Worm (Caenorhabditis elegans): ENCODE measurements around the gene C54F6.5.

The C54F6.5 gene

ce11 chrV:7551821-7552220 is 22.9 kb downstream of the C54F6.5 start, which contains the start of gene F19F10.3:
Gene F19F10.3, plus strand, starts transcription at chrV:7552121.
- no peak for TF ChIP-seq zip-8 (tag; optimal IDR thresholded peaks at IDR 0.05)
- TF ChIP-seq ham-2 (GFP tag; optimal IDR thresholded peaks at IDR 0.05): no peak
- TF ChIP-seq flh-1 (GFP tag; optimal IDR thresholded peaks at IDR 0.05): no peak
- no peak for TF ChIP-seq nhr-12 (tag; optimal IDR thresholded peaks at IDR 0.05)
- no peak for TF ChIP-seq lin-13 (tag; optimal IDR thresholded peaks at IDR 0.05)
- no peak for TF ChIP-seq nhr-28 (tag; optimal IDR thresholded peaks at IDR 0.05)

- no peak for TF ChIP-seq ceh-83 (GFP tag; optimal IDR thresholded peaks at IDR 0.05)
- TF ChIP-seq lin-32 (GFP tag; optimal IDR thresholded peaks at IDR 0.05): no peak
- TF ChIP-seq hlh-1 (tag; optimal IDR thresholded peaks at IDR 0.05): no peak
- TF ChIP-seq unc-62 (GFP tag; optimal IDR thresholded peaks at IDR 0.05): no peak
- no peak for TF ChIP-seq mls-2 (tag; optimal IDR thresholded peaks at IDR 0.05)
- TF ChIP-seq nhr-12 (tag; optimal IDR thresholded peaks at IDR 0.05): no peak
- TF ChIP-seq sem-2 (GFP tag; optimal IDR thresholded peaks at IDR 0.05): no peak
- TF ChIP-seq tbx-8 (GFP tag; optimal IDR thresholded peaks at IDR 0.05): no peak
- no peak for TF ChIP-seq M03D4.4 (tag; optimal IDR thresholded peaks at IDR 0.05)
- no peak for TF ChIP-seq unc-120 (tag; optimal IDR thresholded peaks at IDR 0.05; ENCODE audit: poor library complexity, severe bottlenecking)
Observed at ce11 chrV:7553873-7554362, 25.0 kb downstream of the C54F6.5 start, which contains the start of gene ttr-10. Gene ttr-10, minus strand, starts transcription at chrV:7553923.

- TF ChIP-seq mab-5 (tag; optimal IDR thresholded peaks at IDR 0.05): no peak
- TF ChIP-seq blmp-1 (tag; optimal IDR thresholded peaks at IDR 0.05): no peak
- TF ChIP-seq tbx-8 (GFP tag; optimal IDR thresholded peaks at IDR 0.05): no peak
- no peak for TF ChIP-seq ceh-83 (GFP tag; optimal IDR thresholded peaks at IDR 0.05)
- no peak for TF ChIP-seq nhr-12 (tag; optimal IDR thresholded peaks at IDR 0.05)
- no peak for TF ChIP-seq M03D4.4 (tag; optimal IDR thresholded peaks at IDR 0.05)
- no peak for TF ChIP-seq flh-1 (GFP tag; optimal IDR thresholded peaks at IDR 0.05)
- TF ChIP-seq nhr-2 (tag; optimal IDR thresholded peaks at IDR 0.05): no peak
- TF ChIP-seq bed-3 (GFP tag; optimal IDR thresholded peaks at IDR 0.05): no peak
- TF ChIP-seq unc-62 (GFP tag; optimal IDR thresholded peaks at IDR 0.05): no peak
- TF ChIP-seq elt-1 (tag; optimal IDR thresholded peaks at IDR 0.05; ENCODE audit: borderline replicate concordance, insufficient read depth): no peak
- no peak for TF ChIP-seq mls-2 (tag; optimal IDR thresholded peaks at IDR 0.05)
- TF ChIP-seq nhr-237 (tag; optimal IDR thresholded peaks at IDR 0.05): no peak
- TF ChIP-seq lsy-2 (tag; optimal IDR thresholded peaks at IDR 0.05): no peak
- TF ChIP-seq sptf-1 (tag; optimal IDR thresholded peaks at IDR 0.05): no peak
- TF ChIP-seq cnd-1 (tag; optimal IDR thresholded peaks at IDR 0.05): no peak
- no peak for TF ChIP-seq lin-32 (GFP tag; optimal IDR thresholded peaks at IDR 0.05)
Observed at ce11 chrV:7555875-7556274, 27.0 kb downstream of the C54F6.5 start.

ce11 chrV:7558693-7559092 is 29.8 kb downstream of the C54F6.5 start, which contains the start of gene ets-7:
Gene ets-7, minus strand, starts transcription at chrV:7558793.
- TF ChIP-seq unc-62 (GFP tag; optimal IDR thresholded peaks at IDR 0.05) (no peak), mep-1 (tag; optimal IDR thresholded peaks at IDR 0.05) (no peak), mab-5 (tag; optimal IDR thresholded peaks at IDR 0.05) (no peak), mls-2 (tag; optimal IDR thresholded peaks at IDR 0.05) (no peak), ces-1 (GFP tag; optimal IDR thresholded peaks at IDR 0.05) (no peak), ceh-39 (tag; optimal IDR thresholded peaks at IDR 0.05) (no peak)

- TF ChIP-seq ztf-11 (tag; optimal IDR thresholded peaks at IDR 0.05): no peak
- TF ChIP-seq sem-2 (GFP tag; optimal IDR thresholded peaks at IDR 0.05): no peak
- TF ChIP-seq tbx-8 (GFP tag; optimal IDR thresholded peaks at IDR 0.05): no peak
- no peak for TF ChIP-seq pha-4 (tag; optimal IDR thresholded peaks at IDR 0.05)
- no peak for TF ChIP-seq ceh-43 (GFP tag; optimal IDR thresholded peaks at IDR 0.05)
- no peak for TF ChIP-seq ham-2 (GFP tag; optimal IDR thresholded peaks at IDR 0.05)
- TF ChIP-seq lin-13 (tag; optimal IDR thresholded peaks at IDR 0.05): no peak
- TF ChIP-seq unc-39 (tag; optimal IDR thresholded peaks at IDR 0.05): no peak
- TF ChIP-seq snpc-4 (tag; optimal IDR thresholded peaks at IDR 0.05): no peak
- TF ChIP-seq nhr-76 (tag; optimal IDR thresholded peaks at IDR 0.05): no peak
- TF ChIP-seq M03D4.4 (tag; optimal IDR thresholded peaks at IDR 0.05): no peak
- no peak for TF ChIP-seq flh-1 (GFP tag; optimal IDR thresholded peaks at IDR 0.05)
- no peak for TF ChIP-seq elt-3 (tag; optimal IDR thresholded peaks at IDR 0.05)
- TF ChIP-seq blmp-1 (tag; optimal IDR thresholded peaks at IDR 0.05): no peak
- no peak for TF ChIP-seq nhr-28 (tag; optimal IDR thresholded peaks at IDR 0.05)
Observed at ce11 chrV:7562947-7563346, 34.0 kb downstream of the C54F6.5 start, which contains the start of gene F19F10.1. Gene F19F10.1, plus strand, starts transcription at chrV:7563247.
